Worm (Caenorhabditis elegans) whole organism, midembryonic: ENCODE measurements around the gene sec-6.

Source experiments
- klf-2 ChIP-seq: fragments of 200-800 bp; sonication (Bioruptor generic); conservative IDR thresholded peaks from 2 replicates; pipeline ENCODE4 v1.3.6; 2022; ENCODE audit warnings: missing genetic modification reagents, missing genetic modification characterization, missing compliant biosample characterization
- med-1 ChIP-seq: sonication (generic microtip); optimal IDR thresholded peaks from 2 replicates; lab custom pipeline; 2017; ENCODE audit warnings: missing genetic modification characterization, mild to moderate bottlenecking, missing compliant biosample characterization, antibody characterized with exemption, missing genetic modification reagents; ENCODE audit not compliant: insufficient read depth
- ref-1 ChIP-seq: fragments of 200-800 bp; sonication (Bioruptor generic); conservative IDR thresholded peaks from 2 replicates; pipeline ENCODE4 v1.3.6; 2022; ENCODE audit warnings: missing genetic modification reagents, missing genetic modification characterization, missing compliant biosample characterization
- ztf-29 ChIP-seq: fragments of 200-800 bp; sonication (Bioruptor generic); IDR thresholded peaks from 2 replicates; pipeline ENCODE4 v1.3.6; 2022; ENCODE audit warnings: missing genetic modification reagents, missing genetic modification characterization, missing compliant biosample characterization

- TF ChIP-seq ztf-29 (GFP tag; lab: Robert Waterston, UW): no peak
- no peak for TF ChIP-seq ref-1 (GFP tag; lab: Robert Waterston, UW)
- TF ChIP-seq med-1 (GFP tag; lab: Kevin White, UChicago): no peak
- TF ChIP-seq klf-2 (GFP tag; lab: Robert Waterston, UW): no peak
Observed at ce11 chrII:5364516-5364915, 5.2 kb downstream of the sec-6 start.
